Worm (Caenorhabditis elegans) whole organism, late embryonic: ENCODE results near the gene C25A11.2.
A peak's percentile ranks its signal among the peaks of the same experiment; 100 is the strongest.

Source experiments
- T23F11.4 ChIP-seq: fragments of 200-800 bp; sonication (Bioruptor generic); optimal IDR thresholded peaks from 2 replicates; lab custom pipeline; 2018; ENCODE audit warnings: mild to moderate bottlenecking, missing genetic modification characterization, missing compliant biosample characterization
- ceh-18 ChIP-seq: sonication (generic microtip); optimal IDR thresholded peaks from 2 replicates; lab custom pipeline; 2016; ENCODE audit warnings: missing genetic modification characterization, missing compliant biosample characterization
- ceh-24 ChIP-seq: sonication (generic microtip); optimal IDR thresholded peaks from 2 replicates; lab custom pipeline; 2016; ENCODE audit warnings: mild to moderate bottlenecking, missing genetic modification characterization, missing compliant biosample characterization
- eyg-1 ChIP-seq: sonication (generic microtip); optimal IDR thresholded peaks from 2 replicates; lab custom pipeline; 2016; ENCODE audit warnings: missing genotype, missing genetic modification characterization, missing compliant biosample characterization
- madf-2 ChIP-seq: sonication (generic microtip); optimal IDR thresholded peaks from 2 replicates; lab custom pipeline; 2017; ENCODE audit warnings: missing genetic modification characterization, missing compliant biosample characterization
- pag-3 ChIP-seq: sonication (generic microtip); optimal IDR thresholded peaks from 2 replicates; lab custom pipeline; 2016; ENCODE audit warnings: missing compliant biosample characterization, missing genetic modification characterization, borderline replicate concordance
- rnt-1 ChIP-seq: sonication (generic microtip); optimal IDR thresholded peaks from 2 replicates; lab custom pipeline; 2016; ENCODE audit warnings: missing genetic modification characterization, missing compliant biosample characterization
- syd-9 ChIP-seq: sonication (generic microtip); optimal IDR thresholded peaks from 2 replicates; lab custom pipeline; 2016; ENCODE audit warnings: mild to moderate bottlenecking, missing genetic modification characterization, moderate library complexity, missing compliant biosample characterization
- unc-3 ChIP-seq, 2 experiments: fragments of 200-800 bp in 1 of 2; sonication (Bioruptor generic) in 1 of 2; sonication (generic microtip) in 1 of 2; conservative IDR thresholded peaks in 1 of 2; optimal IDR thresholded peaks in 1 of 2; 2 replicates each; pipeline versions ENCODE4 v1.3.6 to Lab custom; 2016 to 2022; ENCODE audit warnings: missing compliant biosample characterization in 2 of 2, missing genetic modification characterization in 2 of 2, missing genetic modification reagents in 1 of 2
- unc-42 ChIP-seq: sonication (generic microtip); optimal IDR thresholded peaks from 2 replicates; lab custom pipeline; 2016; ENCODE audit warnings: missing genotype, missing genetic modification characterization, missing compliant biosample characterization
- unc-55 ChIP-seq: sonication (generic microtip); optimal IDR thresholded peaks from 2 replicates; lab custom pipeline; 2017; ENCODE audit warnings: missing biosample characterization, missing genetic modification reagents, missing genetic modification characterization
- zip-5 ChIP-seq: sonication (generic microtip); optimal IDR thresholded peaks from 2 replicates; lab custom pipeline; 2016; ENCODE audit warnings: missing genetic modification characterization, missing compliant biosample characterization

The C25A11.2 gene

DNA sequence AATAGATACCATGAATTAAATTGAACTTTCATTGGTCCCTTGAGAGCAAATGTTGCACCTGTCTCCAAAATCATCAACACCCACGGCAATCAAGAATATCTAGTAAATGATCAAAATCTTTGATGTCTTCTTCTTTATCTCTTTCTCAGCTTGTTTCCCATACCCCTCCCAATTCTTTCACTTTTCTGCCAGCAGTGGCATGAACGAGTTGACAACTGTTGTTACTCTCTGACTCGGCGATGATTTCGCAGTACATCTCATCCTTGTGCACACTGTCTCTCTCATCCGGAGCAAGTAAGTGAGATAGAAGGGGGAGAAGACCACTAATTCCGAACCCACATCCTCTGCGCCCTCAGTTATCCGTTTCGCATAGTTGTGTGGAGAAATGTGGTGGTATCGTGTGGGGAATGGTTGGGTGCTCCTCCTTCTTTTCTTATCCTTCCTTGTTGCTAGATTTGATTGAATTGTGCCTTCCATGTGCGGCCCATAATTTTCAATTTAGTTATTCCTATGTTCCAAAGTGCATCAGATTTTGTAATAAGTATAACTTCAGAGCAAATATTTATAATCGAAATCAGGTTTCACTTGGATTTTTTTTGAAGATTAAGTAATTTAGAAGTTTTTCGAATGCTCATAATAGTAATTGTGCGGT, 47.5 kb downstream of the C25A11.2 start:
- TF ChIP-seq unc-42 (peak; percentile 87), unc-3 (GFP tag; conservative IDR thresholded peaks at IDR 0.05; lab: Robert Waterston, UW) (no peak), unc-3 (tag; optimal IDR thresholded peaks at IDR 0.05; lab: Kevin White, UChicago) (no peak), unc-55 (peak; percentile 67), rnt-1 (tag; lab: Kevin White, UChicago) (peak; percentile 4), ceh-18 (tag; lab: Kevin White, UChicago) (peak; percentile 73), eyg-1 (tag; lab: Kevin White, UChicago) (no peak)
- TF ChIP-seq, all 69 proteins: peak for 4

DNA sequence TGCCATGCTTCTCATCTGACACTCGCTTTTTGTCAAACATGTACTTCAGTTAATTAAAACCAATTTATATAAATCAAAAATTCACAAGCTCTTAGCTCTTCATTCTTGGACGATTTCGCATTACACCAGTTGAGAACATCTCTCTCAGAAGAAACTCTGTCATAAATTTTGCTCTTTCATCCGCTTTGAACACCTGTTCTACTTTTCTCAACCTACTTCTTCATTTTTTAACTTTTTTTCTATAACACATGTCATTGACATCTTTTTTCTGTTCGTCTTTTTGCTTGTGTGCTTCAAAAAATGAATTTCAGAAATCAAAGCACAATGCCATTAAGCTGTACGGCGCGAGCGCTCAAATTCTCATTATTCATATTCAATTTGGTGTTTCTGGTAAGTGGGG, 49.0 kb downstream of the C25A11.2 start, which contains the start of gene tsp-11:
TSS of gene tsp-11 (plus strand) at position 301 of the 400 bp plus-strand sequence.
- TF ChIP-seq zip-5 (no peak), ceh-24 (no peak), pag-3 (tag; lab: Kevin White, UChicago) (no peak), syd-9 (no peak), T23F11.4 (GFP tag; lab: Kevin White, UChicago) (no peak), eyg-1 (tag; lab: Kevin White, UChicago) (no peak), madf-2 (tag; lab: Kevin White, UChicago) (no peak)
